Worm (Caenorhabditis elegans) whole organism, L3 larva: ENCODE results near the gene srh-216.

Experiments
- aly-2 ChIP-seq: fragments of 150-350 bp; optimal IDR thresholded peaks from 2 replicates; lab custom pipeline; 2014; ENCODE audit warnings: missing biosample characterization, missing genetic modification characterization
- ceh-16 ChIP-seq: sonication (generic microtip); optimal IDR thresholded peaks from 2 replicates; lab custom pipeline; 2017; ENCODE audit warnings: missing biosample characterization, missing genetic modification characterization
- egl-27 ChIP-seq: sonication (generic microtip); optimal IDR thresholded peaks from 4 replicates; lab custom pipeline; 2017; ENCODE audit warnings: missing biosample characterization, missing genetic modification reagents, missing genetic modification characterization
- fos-1 ChIP-seq: fragments of 150-350 bp; optimal IDR thresholded peaks from 2 replicates; lab custom pipeline; 2014; ENCODE audit warnings: missing biosample characterization, missing genetic modification characterization
- nfya-1 ChIP-seq: sonication (generic microtip); optimal IDR thresholded peaks from 2 replicates; lab custom pipeline; 2017; ENCODE audit warnings: missing genetic modification characterization, mild to moderate bottlenecking, missing compliant biosample characterization, antibody characterized with exemption, moderate library complexity; ENCODE audit not compliant: insufficient read depth
- nhr-11 ChIP-seq: fragments of 150-350 bp; optimal IDR thresholded peaks from 2 replicates; lab custom pipeline; 2014; ENCODE audit warnings: missing biosample characterization, missing genetic modification characterization
- nhr-28 ChIP-seq: fragments of 150-350 bp; optimal IDR thresholded peaks from 2 replicates; lab custom pipeline; 2014; ENCODE audit warnings: missing biosample characterization, missing genetic modification characterization
- snpc-4 ChIP-seq: fragments of 150-350 bp; optimal IDR thresholded peaks from 2 replicates; lab custom pipeline; 2014; ENCODE audit warnings: missing biosample characterization, missing genetic modification characterization
- unc-62 ChIP-seq: fragments of 150-350 bp; sonication (generic microtip); optimal IDR thresholded peaks from 4 replicates; lab custom pipeline; 2014; ENCODE audit warnings: missing biosample characterization, missing genetic modification reagents, missing genetic modification characterization
- ztf-4 ChIP-seq: fragments of 150-350 bp; optimal IDR thresholded peaks from 2 replicates; lab custom pipeline; 2014; ENCODE audit warnings: missing biosample characterization, missing genetic modification characterization

DNA sequence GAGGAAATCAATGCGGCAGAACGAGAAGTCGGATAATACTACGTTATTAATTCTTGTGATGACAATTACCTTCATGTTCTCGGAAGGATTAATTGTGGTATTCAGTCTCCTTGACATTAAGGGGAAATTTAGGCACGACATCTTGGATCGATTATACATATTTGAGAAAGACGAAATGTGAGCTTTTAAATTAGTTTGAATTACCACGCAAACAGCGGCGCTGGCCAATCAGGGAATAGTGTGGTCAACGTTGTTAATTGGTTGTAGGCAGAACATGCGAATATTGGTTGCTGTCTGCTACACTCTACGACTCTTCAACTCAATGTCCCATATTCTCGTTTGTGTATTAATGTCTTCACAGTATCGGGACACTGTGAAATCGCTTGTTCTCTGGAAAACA, 47.6 kb upstream of the srh-216 start, which contains the start of gene F49A5.10:
- TF ChIP-seq snpc-4 (tag; lab: Kevin White, UChicago) (no peak), fos-1 (tag; lab: Kevin White, UChicago) (no peak), ceh-16 (tag; lab: Kevin White, UChicago) (no peak), egl-27 (tag; lab: Kevin White, UChicago) (no peak), ztf-4 (tag; lab: Kevin White, UChicago) (no peak), nhr-28 (tag; lab: Kevin White, UChicago) (no peak), unc-62 (GFP tag; lab: Kevin White, UChicago) (no peak), nfya-1 (no peak), nhr-11 (tag; lab: Kevin White, UChicago) (no peak), aly-2 (tag; lab: Kevin White, UChicago) (no peak)
